Worm (Caenorhabditis elegans): ENCODE measurements around the gene cysl-1.

DNA sequence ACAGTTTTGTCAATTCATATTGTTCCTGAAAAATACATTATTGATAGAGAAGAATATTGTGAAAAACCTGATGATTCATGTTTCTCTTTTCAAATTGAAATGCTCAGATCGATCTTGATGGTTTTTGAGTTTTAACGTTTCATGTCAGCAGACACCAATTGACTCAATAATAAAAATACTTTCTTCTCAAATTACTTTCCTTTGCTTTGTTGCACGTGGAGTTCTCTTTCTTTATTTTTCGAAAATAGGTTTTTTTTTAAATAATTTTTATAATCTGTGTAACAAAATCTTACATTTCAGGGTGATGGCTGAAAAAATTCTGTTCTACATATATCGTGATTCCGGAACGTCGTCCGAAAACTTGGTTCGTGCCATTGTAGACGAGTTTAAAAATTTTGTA, 46.3 kb upstream of the cysl-1 start, which contains the start of gene F19C6.2:
- no peak for TF ChIP-seq klf-2 (GFP tag; conservative IDR thresholded peaks at IDR 0.05)
- TF ChIP-seq ztf-29 (GFP tag; IDR thresholded peaks at IDR 0.05): no peak
- TF ChIP-seq ref-1 (GFP tag; conservative IDR thresholded peaks at IDR 0.05): no peak
- no peak for TF ChIP-seq med-1 (GFP tag; optimal IDR thresholded peaks at IDR 0.05; ENCODE audit: insufficient read depth)
- no peak for TF ChIP-seq T22C8.4 (GFP tag; IDR thresholded peaks at IDR 0.05)
- no peak for TF ChIP-seq flt-1 (GFP tag; IDR thresholded peaks at IDR 0.05)
- TF ChIP-seq cog-1 (tag; optimal IDR thresholded peaks at IDR 0.05): no peak
- TF ChIP-seq tab-1 (GFP tag; IDR thresholded peaks at IDR 0.05): no peak
